Worm (Caenorhabditis elegans): ENCODE results near the gene srab-1.

srab-1 gene

DNA sequence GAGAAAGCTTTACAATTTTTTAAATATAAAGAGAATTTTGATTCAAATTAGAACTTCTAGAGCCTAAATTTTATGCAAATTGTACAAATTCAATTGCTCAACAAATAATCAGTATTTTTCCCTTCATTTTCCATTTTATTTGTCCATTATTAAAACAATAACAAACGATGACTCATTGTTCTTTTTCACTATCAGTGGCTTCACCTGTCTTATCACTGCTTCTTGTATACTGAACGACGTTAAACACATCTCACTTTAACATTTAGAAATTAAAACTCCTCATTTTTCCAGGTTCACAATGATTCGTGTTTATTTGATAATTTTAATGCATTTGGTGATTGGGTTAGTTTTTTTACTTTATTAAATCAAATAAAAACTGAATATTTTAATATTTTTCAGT, 17.8 kb upstream of the srab-1 start, which contains the start of gene sid-1:
Gene sid-1, plus strand, starts transcription at position 292 of the 400 bp plus-strand sequence.
- no peak for TF ChIP-seq ztf-11 (tag; optimal IDR thresholded peaks at IDR 0.05)
- no peak for TF ChIP-seq snpc-4 (tag; optimal IDR thresholded peaks at IDR 0.05)
- TF ChIP-seq mls-2 (tag; optimal IDR thresholded peaks at IDR 0.05): no peak
- no peak for TF ChIP-seq nhr-2 (tag; optimal IDR thresholded peaks at IDR 0.05)
- no peak for TF ChIP-seq ceh-43 (GFP tag; optimal IDR thresholded peaks at IDR 0.05)
- no peak for TF ChIP-seq nhr-12 (tag; optimal IDR thresholded peaks at IDR 0.05)
- no peak for TF ChIP-seq elt-1 (tag; optimal IDR thresholded peaks at IDR 0.05; ENCODE audit: borderline replicate concordance, insufficient read depth)
- TF ChIP-seq unc-120 (tag; optimal IDR thresholded peaks at IDR 0.05; ENCODE audit: poor library complexity, severe bottlenecking): no peak
- no peak for TF ChIP-seq sem-2 (GFP tag; optimal IDR thresholded peaks at IDR 0.05)
- TF ChIP-seq unc-62 (GFP tag; optimal IDR thresholded peaks at IDR 0.05): no peak
- no peak for TF ChIP-seq ham-2 (GFP tag; optimal IDR thresholded peaks at IDR 0.05)
- no peak for TF ChIP-seq lin-13 (tag; optimal IDR thresholded peaks at IDR 0.05)
- TF ChIP-seq tbx-8 (GFP tag; optimal IDR thresholded peaks at IDR 0.05): no peak
- TF ChIP-seq bed-3 (GFP tag; optimal IDR thresholded peaks at IDR 0.05): no peak
- no peak for TF ChIP-seq flh-1 (GFP tag; optimal IDR thresholded peaks at IDR 0.05)
- TF ChIP-seq ces-1 (GFP tag; optimal IDR thresholded peaks at IDR 0.05): no peak

DNA sequence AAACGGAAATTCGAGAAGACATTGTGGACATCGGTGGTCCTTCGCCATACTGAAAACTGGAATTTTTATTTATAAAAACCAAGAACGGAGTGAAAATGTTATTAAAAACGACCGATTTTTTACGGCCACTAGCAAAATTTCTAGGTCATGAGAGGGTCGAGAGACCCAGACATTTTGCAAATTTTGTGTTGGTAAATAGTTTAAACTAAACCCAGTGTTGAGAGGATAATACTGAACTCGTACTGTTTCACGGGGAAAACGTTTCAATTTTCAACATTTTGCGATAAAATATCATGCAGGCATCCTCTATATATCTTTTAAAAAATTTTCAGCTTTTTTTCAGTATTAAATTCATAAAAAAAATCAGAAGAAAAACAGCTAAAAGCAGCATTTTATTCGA, 17.2 kb upstream of the srab-1 start, which contains the start of gene C04F5.9:
Gene C04F5.9, minus strand, starts transcription at position 101 of the 400 bp plus-strand sequence.
- TF ChIP-seq ces-1 (GFP tag; optimal IDR thresholded peaks at IDR 0.05) (no peak), zip-8 (tag; optimal IDR thresholded peaks at IDR 0.05) (no peak), pha-4 (tag; optimal IDR thresholded peaks at IDR 0.05) (no peak), nhr-12 (tag; optimal IDR thresholded peaks at IDR 0.05) (no peak), nhr-28 (tag; optimal IDR thresholded peaks at IDR 0.05) (no peak), bed-3 (GFP tag; optimal IDR thresholded peaks at IDR 0.05) (no peak), ceh-43 (GFP tag; optimal IDR thresholded peaks at IDR 0.05) (no peak), lin-13 (tag; optimal IDR thresholded peaks at IDR 0.05) (no peak)

DNA sequence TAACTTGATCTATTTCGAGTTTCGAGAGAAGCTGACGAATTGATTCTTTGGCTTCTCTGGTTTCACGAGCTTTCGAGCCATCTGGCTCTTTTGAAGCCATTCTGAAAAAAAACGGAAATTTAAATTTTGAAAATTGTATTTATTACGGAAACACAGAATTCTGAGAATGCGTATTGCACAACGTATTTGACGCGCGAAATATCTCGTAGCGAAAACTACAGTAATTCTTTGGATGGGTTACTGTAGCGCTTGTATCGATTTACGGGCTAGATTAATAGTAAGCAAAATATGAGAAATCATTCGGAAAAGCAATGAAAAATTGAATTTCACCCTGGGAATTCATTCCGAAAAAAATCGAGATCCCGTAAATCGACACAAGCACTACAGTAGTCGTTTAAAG, 11.7 kb upstream of the srab-1 start, which contains the start of gene C04F5.8:
Gene C04F5.8, minus strand, starts transcription at position 101 of the 400 bp plus-strand sequence.
- TF ChIP-seq hlh-1 (tag; optimal IDR thresholded peaks at IDR 0.05): no peak
- TF ChIP-seq unc-39 (tag; optimal IDR thresholded peaks at IDR 0.05): no peak
- no peak for TF ChIP-seq lin-32 (GFP tag; optimal IDR thresholded peaks at IDR 0.05)
- TF ChIP-seq nhr-76 (tag; optimal IDR thresholded peaks at IDR 0.05): no peak

DNA sequence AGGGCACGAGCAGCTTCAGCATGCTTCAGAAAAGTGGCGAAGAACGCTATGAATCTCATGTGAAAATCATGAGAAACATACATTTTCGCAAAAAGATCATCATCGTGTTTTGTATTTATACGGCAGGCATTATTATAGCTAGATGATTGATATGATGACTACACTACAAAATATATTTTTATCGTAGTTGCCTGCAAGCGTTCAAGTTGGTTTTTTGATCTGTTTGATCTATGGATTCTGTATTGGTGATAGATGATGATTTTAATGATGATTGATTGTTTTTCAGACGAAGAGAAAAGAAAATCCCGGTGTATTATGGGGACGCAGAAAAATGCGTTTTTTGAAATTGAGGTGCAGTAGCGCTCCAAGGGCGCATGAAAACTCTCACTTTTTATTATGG, 8.8 kb upstream of the srab-1 start, which contains the start of gene ugt-63:
Gene ugt-63, minus strand, starts transcription at position 89 of the 400 bp plus-strand sequence.
- no peak for TF ChIP-seq M03D4.4 (tag; optimal IDR thresholded peaks at IDR 0.05)

DNA sequence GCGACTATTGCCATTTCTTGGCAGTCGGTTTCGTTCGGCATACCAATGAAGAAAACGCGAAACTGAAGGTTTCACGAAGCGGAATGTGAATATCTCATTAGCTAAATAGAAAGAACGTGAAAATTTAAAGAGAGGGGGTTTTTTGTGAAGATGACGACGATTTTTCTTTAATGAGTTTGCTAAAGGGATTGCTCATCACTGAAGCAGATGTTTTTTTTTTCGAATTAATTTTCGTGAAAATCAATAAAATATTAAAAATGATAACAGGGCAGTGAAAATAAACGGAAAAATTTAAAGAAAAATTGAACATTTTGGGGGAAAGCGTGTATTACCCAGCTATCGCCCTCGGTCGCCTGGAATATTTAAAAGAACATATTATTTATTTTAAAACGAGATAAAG, 5.9 kb upstream of the srab-1 start, which contains the start of gene srab-3:
Gene srab-3, minus strand, starts transcription at position 101 of the 400 bp plus-strand sequence.
- no peak for TF ChIP-seq lsy-2 (tag; optimal IDR thresholded peaks at IDR 0.05)
- no peak for TF ChIP-seq M03D4.4 (tag; optimal IDR thresholded peaks at IDR 0.05)
- TF ChIP-seq nhr-76 (tag; optimal IDR thresholded peaks at IDR 0.05): no peak
- TF ChIP-seq drap-1 (GFP tag; optimal IDR thresholded peaks at IDR 0.05): no peak
- TF ChIP-seq elt-1 (tag; optimal IDR thresholded peaks at IDR 0.05; ENCODE audit: borderline replicate concordance, insufficient read depth): no peak
- TF ChIP-seq lin-13 (tag; optimal IDR thresholded peaks at IDR 0.05): no peak
- no peak for TF ChIP-seq elt-3 (tag; optimal IDR thresholded peaks at IDR 0.05)
- no peak for TF ChIP-seq ceh-43 (GFP tag; optimal IDR thresholded peaks at IDR 0.05)
- TF ChIP-seq mab-5 (tag; optimal IDR thresholded peaks at IDR 0.05): no peak

DNA sequence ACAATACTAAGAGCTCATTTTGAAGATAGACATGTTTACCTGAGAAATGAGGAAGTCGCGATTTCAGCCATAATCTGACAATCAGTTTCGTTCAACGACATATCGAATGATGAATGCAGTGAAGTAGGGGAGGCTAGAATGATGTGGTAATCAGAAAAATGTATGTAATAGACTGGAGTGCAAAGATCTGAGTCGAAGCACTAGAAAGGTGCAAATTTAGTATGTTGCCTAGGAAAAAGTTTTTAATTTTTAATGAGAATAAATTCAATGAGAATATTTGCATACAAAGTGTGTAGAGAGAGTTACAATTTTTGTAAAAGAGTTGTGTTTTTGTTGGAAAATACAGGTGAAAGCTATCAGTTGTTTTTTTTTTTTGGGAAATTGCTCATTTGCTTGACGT, 3.0 kb upstream of the srab-1 start, which contains the start of gene srab-2:
Gene srab-2, minus strand, starts transcription at position 101 of the 400 bp plus-strand sequence.
- TF ChIP-seq ham-2 (GFP tag; optimal IDR thresholded peaks at IDR 0.05) (no peak), zip-8 (tag; optimal IDR thresholded peaks at IDR 0.05) (no peak), nhr-28 (tag; optimal IDR thresholded peaks at IDR 0.05) (no peak), blmp-1 (tag; optimal IDR thresholded peaks at IDR 0.05) (no peak)
